Fruit fly (Drosophila melanogaster): ENCODE data around the gene CG8750.

CG8750 gene

dm6 chr3L:13876967-13877366, 34.1 kb upstream of the CG8750 start:
- no peak for TF ChIP-seq Pif1B (GFP tag; optimal IDR thresholded peaks at IDR 0.05)
- TF ChIP-seq fd96Ca (GFP tag; IDR thresholded peaks at IDR 0.05), result no peak
- no peak for TF ChIP-seq CG8159 (tag; optimal IDR thresholded peaks at IDR 0.05)
- TF ChIP-seq CG10348 (GFP tag; IDR thresholded peaks at IDR 0.05), result no peak

- no peak for TF ChIP-seq Pif1B (GFP tag; optimal IDR thresholded peaks at IDR 0.05)
- TF ChIP-seq D1 (tag; optimal IDR thresholded peaks at IDR 0.05), result peak; percentile 9
Observed at dm6 chr3L:13866780-13867179, 24.0 kb upstream of the CG8750 start, which contains the start of gene CG8745. CG8745 (minus strand) TSS chr3L:13866905.

- TF ChIP-seq D1 (tag; optimal IDR thresholded peaks at IDR 0.05) (no peak), gl (tag; optimal IDR thresholded peaks at IDR 0.05) (no peak), CG9948 (tag; optimal IDR thresholded peaks at IDR 0.05) (no peak), CG15710 (tag; optimal IDR thresholded peaks at IDR 0.05) (no peak), Snoo (tag; optimal IDR thresholded peaks at IDR 0.05) (no peak)
Observed at dm6 chr3L:13866270-13866669, 23.5 kb upstream of the CG8750 start.

- TF ChIP-seq Pif1B (GFP tag; optimal IDR thresholded peaks at IDR 0.05) (no peak), Pif1A (GFP tag; optimal IDR thresholded peaks at IDR 0.05) (no peak), CG4496 (GFP tag; IDR thresholded peaks at IDR 0.05) (no peak), CG34367 (tag; optimal IDR thresholded peaks at IDR 0.05) (no peak), rn (GFP tag; IDR thresholded peaks at IDR 0.05) (no peak), D1 (tag; optimal IDR thresholded peaks at IDR 0.05) (no peak), CG10348 (GFP tag; IDR thresholded peaks at IDR 0.05) (no peak), CG17806 (tag; optimal IDR thresholded peaks at IDR 0.05) (no peak), CG8301 (tag; optimal IDR thresholded peaks at IDR 0.05) (no peak), CG12605 (GFP tag; IDR thresholded peaks at IDR 0.05) (no peak), CG15710 (tag; optimal IDR thresholded peaks at IDR 0.05) (no peak)
Observed at dm6 chr3L:13865484-13865883, 22.7 kb upstream of the CG8750 start.

dm6 chr3L:13864568-13864967, 21.8 kb upstream of the CG8750 start:
- TF ChIP-seq CG15710 (tag; optimal IDR thresholded peaks at IDR 0.05) (no peak), CG8159 (tag; optimal IDR thresholded peaks at IDR 0.05) (no peak), Pif1B (GFP tag; optimal IDR thresholded peaks at IDR 0.05) (no peak), Snoo (tag; optimal IDR thresholded peaks at IDR 0.05) (no peak), gl (tag; optimal IDR thresholded peaks at IDR 0.05) (no peak), CG10348 (GFP tag; IDR thresholded peaks at IDR 0.05) (no peak), EcR (GFP tag; optimal IDR thresholded peaks at IDR 0.05) (no peak), CG17806 (tag; optimal IDR thresholded peaks at IDR 0.05) (no peak)

dm6 chr3L:13863365-13863775, 20.6 kb upstream of the CG8750 start:
- TF ChIP-seq EcR (GFP tag; optimal IDR thresholded peaks at IDR 0.05) (no peak), CG4496 (GFP tag; IDR thresholded peaks at IDR 0.05) (peak; percentile 49; the same call in 2 of the 3 replicates)

dm6 chr3L:13862403-13862802, 19.6 kb upstream of the CG8750 start:
- peak; percentile 84 for TF ChIP-seq CG32121 (GFP tag; IDR thresholded peaks at IDR 0.05)
- no peak for TF ChIP-seq EcR (GFP tag; optimal IDR thresholded peaks at IDR 0.05)
- TF ChIP-seq CG17806 (tag; optimal IDR thresholded peaks at IDR 0.05), result no peak
- no peak for TF ChIP-seq CG12605 (GFP tag; IDR thresholded peaks at IDR 0.05)
- TF ChIP-seq fd96Ca (GFP tag; IDR thresholded peaks at IDR 0.05), result peak; percentile 80
- no peak for TF ChIP-seq CG14655 (GFP tag; optimal IDR thresholded peaks at IDR 0.05)
- TF ChIP-seq CG13204 (GFP tag; optimal IDR thresholded peaks at IDR 0.05), result no peak
- no peak for TF ChIP-seq CG8301 (tag; optimal IDR thresholded peaks at IDR 0.05)
- no peak; the same call in none of the 2 replicates for TF ChIP-seq CG10348 (GFP tag; IDR thresholded peaks at IDR 0.05)
- TF ChIP-seq Ets98B (GFP tag; IDR thresholded peaks at IDR 0.05), result peak; percentile 73
- no peak for TF ChIP-seq rn (GFP tag; IDR thresholded peaks at IDR 0.05)
- 0 out of 3 replicates have a peak, but pooled peaks have one; percentile 44 for TF ChIP-seq CG4496 (GFP tag; IDR thresholded peaks at IDR 0.05)

dm6 chr3L:13859688-13860373, 17.0 kb upstream of the CG8750 start:
- TF ChIP-seq rn (GFP tag; IDR thresholded peaks at IDR 0.05), result no peak
- no peak for TF ChIP-seq CG4496 (GFP tag; IDR thresholded peaks at IDR 0.05)
- no peak for TF ChIP-seq CG10348 (GFP tag; IDR thresholded peaks at IDR 0.05)
- TF ChIP-seq gl (tag; optimal IDR thresholded peaks at IDR 0.05), result no peak
- no peak for TF ChIP-seq CG12605 (GFP tag; IDR thresholded peaks at IDR 0.05)
- TF ChIP-seq CG8159 (tag; optimal IDR thresholded peaks at IDR 0.05), result no peak
- TF ChIP-seq D1 (tag; optimal IDR thresholded peaks at IDR 0.05), result no peak
- TF ChIP-seq Pif1B (GFP tag; optimal IDR thresholded peaks at IDR 0.05), result no peak
- no peak for TF ChIP-seq CG32121 (GFP tag; IDR thresholded peaks at IDR 0.05)
- no peak for TF ChIP-seq Ets98B (GFP tag; IDR thresholded peaks at IDR 0.05)
- TF ChIP-seq CG15710 (tag; optimal IDR thresholded peaks at IDR 0.05), result no peak
- no peak for TF ChIP-seq EcR (GFP tag; optimal IDR thresholded peaks at IDR 0.05)
- TF ChIP-seq CG13204 (GFP tag; optimal IDR thresholded peaks at IDR 0.05), result no peak
- TF ChIP-seq CG9948 (tag; optimal IDR thresholded peaks at IDR 0.05), result no peak
- TF ChIP-seq fd96Ca (GFP tag; IDR thresholded peaks at IDR 0.05), result no peak

Data from whole organism, pupa.